Fruit fly (Drosophila melanogaster) whole organism, embryonic: ENCODE data around the gene CG15418.

ENCODE experiments used
- Atf6 ChIP-seq: fragments of 200-800 bp; sonication (Bioruptor generic); IDR thresholded peaks from 2 replicates; pipeline ENCODE4 v1.3.6; 2022; ENCODE audit warnings: missing biosample characterization, missing genetic modification characterization
- Awh ChIP-seq: fragments of 200-800 bp; sonication (Bioruptor generic); IDR thresholded peaks from 2 replicates; pipeline ENCODE4, ENCODE4 v1.3.6; 2022; ENCODE audit warnings: missing biosample characterization, missing genetic modification characterization
- BtbVII ChIP-seq: fragments of 200-800 bp; sonication (Bioruptor generic); optimal IDR thresholded peaks from 3 replicates; lab custom pipeline; 2017; ENCODE audit warnings: missing biosample characterization, mild to moderate bottlenecking, missing genetic modification characterization
- CG1024 ChIP-seq: fragments of 200-800 bp; sonication (Bioruptor generic); IDR thresholded peaks from 2 replicates; pipeline ENCODE4 v1.3.6; 2022; ENCODE audit warnings: missing biosample characterization, missing genetic modification characterization
- CG10565 ChIP-seq: fragments of 200-800 bp; sonication (Bioruptor generic); optimal IDR thresholded peaks from 3 replicates; lab custom pipeline; 2016; ENCODE audit warnings: missing biosample characterization, mild to moderate bottlenecking, missing genetic modification characterization
- CG10959 ChIP-seq: fragments of 200-800 bp; sonication (Bioruptor generic); IDR thresholded peaks from 2 replicates; pipeline ENCODE4 v1.3.6; 2022; ENCODE audit warnings: missing biosample characterization, missing genetic modification characterization
- CG12104 ChIP-seq: fragments of 200-800 bp; sonication (Bioruptor generic); optimal IDR thresholded peaks from 3 replicates; lab custom pipeline; 2016; ENCODE audit warnings: missing biosample characterization, missing genetic modification characterization
- CG12155 ChIP-seq: fragments of 200-800 bp; sonication (Bioruptor generic); optimal IDR thresholded peaks from 3 replicates; lab custom pipeline; 2016; ENCODE audit warnings: missing biosample characterization, missing genetic modification characterization
- CG1602 ChIP-seq: fragments of 200-800 bp; sonication (Bioruptor generic); optimal IDR thresholded peaks from 3 replicates; lab custom pipeline; 2016; ENCODE audit warnings: missing biosample characterization, missing genetic modification characterization
- CG1647 ChIP-seq: fragments of 200-800 bp; sonication (Bioruptor generic); optimal IDR thresholded peaks from 3 replicates; lab custom pipeline; 2016; ENCODE audit warnings: missing biosample characterization, missing genetic modification characterization
- CG17186 ChIP-seq: fragments of 200-800 bp; sonication (Bioruptor generic); optimal IDR thresholded peaks from 3 replicates; lab custom pipeline; 2017; ENCODE audit warnings: missing biosample characterization, missing genetic modification reagents, missing genetic modification characterization
- CG17612 ChIP-seq: fragments of 200-800 bp; sonication (Bioruptor generic); IDR thresholded peaks from 2 replicates; pipeline ENCODE4 v1.3.6; 2022; ENCODE audit warnings: missing biosample characterization, missing genetic modification characterization
- CG3163 ChIP-seq: fragments of 200-800 bp; sonication (Bioruptor generic); optimal IDR thresholded peaks from 3 replicates; lab custom pipeline; 2016; ENCODE audit warnings: missing biosample characterization, missing genetic modification characterization
- CG4282 ChIP-seq: fragments of 200-800 bp; sonication (Bioruptor generic); optimal IDR thresholded peaks from 2 replicates; lab custom pipeline; 2016; ENCODE audit warnings: missing biosample characterization, missing genetic modification characterization
- CG4707 ChIP-seq: fragments of 200-800 bp; sonication (Bioruptor generic); optimal IDR thresholded peaks from 2 replicates; lab custom pipeline; 2018; ENCODE audit warnings: missing biosample characterization, mild to moderate bottlenecking, missing genetic modification characterization, moderate library complexity
- CG7928 ChIP-seq: fragments of 200-800 bp; sonication (Bioruptor generic); optimal IDR thresholded peaks from 2 replicates; lab custom pipeline; 2017; ENCODE audit warnings: missing biosample characterization, mild to moderate bottlenecking, missing genetic modification characterization
- CG9215 ChIP-seq: fragments of 200-800 bp; sonication (Bioruptor generic); IDR thresholded peaks from 2 replicates; pipeline ENCODE4 v1.3.6; 2022; ENCODE audit warnings: missing biosample characterization, missing genetic modification characterization
- CG9797 ChIP-seq: fragments of 200-800 bp; sonication (Bioruptor generic); optimal IDR thresholded peaks from 3 replicates; lab custom pipeline; 2018; ENCODE audit warnings: missing biosample characterization, mild to moderate bottlenecking, missing genetic modification characterization
- CG9876 ChIP-seq: fragments of 200-800 bp; sonication (Bioruptor generic); optimal IDR thresholded peaks from 2 replicates; lab custom pipeline; 2016; ENCODE audit warnings: missing biosample characterization, missing genetic modification characterization
- Chrac-16 ChIP-seq: fragments of 200-800 bp; sonication (Bioruptor generic); optimal IDR thresholded peaks from 3 replicates; lab custom pipeline; 2016; ENCODE audit warnings: missing biosample characterization, missing genetic modification characterization
- Dll ChIP-seq: fragments of 200-800 bp; sonication (Bioruptor generic); IDR thresholded peaks from 4 replicates; pipeline ENCODE4 v1.3.6; 2022; ENCODE audit warnings: missing biosample characterization, missing genetic modification characterization; ENCODE audit not compliant: partially characterized antibody
- Doc2 ChIP-seq: fragments of 200-800 bp; sonication (Bioruptor generic); IDR thresholded peaks from 2 replicates; pipeline ENCODE4 v1.3.6; 2022; ENCODE audit warnings: missing biosample characterization, missing genetic modification characterization
- Fer2 ChIP-seq: fragments of 200-800 bp; sonication (Bioruptor generic); optimal IDR thresholded peaks from 2 replicates; lab custom pipeline; 2018; ENCODE audit warnings: missing biosample characterization, mild to moderate bottlenecking, missing genetic modification characterization, moderate library complexity
- Gsc ChIP-seq: fragments of 200-800 bp; sonication (Bioruptor generic); IDR thresholded peaks from 2 replicates; pipeline ENCODE4 v1.3.6; 2022; ENCODE audit warnings: missing biosample characterization, missing genetic modification characterization
- H15 ChIP-seq: fragments of 200-800 bp; sonication (Bioruptor generic); IDR thresholded peaks from 3 replicates; pipeline ENCODE4 v1.3.6; 2022; ENCODE audit warnings: missing biosample characterization, missing genetic modification characterization
- Kr ChIP-seq: fragments of 200-800 bp; sonication (Bioruptor generic); optimal IDR thresholded peaks from 2 replicates; lab custom pipeline; 2017; ENCODE audit warnings: missing biosample characterization, mild to moderate bottlenecking, missing genetic modification characterization
- PHDP ChIP-seq: fragments of 200-800 bp; sonication (Bioruptor generic); optimal IDR thresholded peaks from 3 replicates; lab custom pipeline; 2018; ENCODE audit warnings: missing biosample characterization, mild to moderate bottlenecking, missing genetic modification characterization, moderate library complexity
- Poxn ChIP-seq: fragments of 200-800 bp; sonication (Bioruptor generic); IDR thresholded peaks from 2 replicates; pipeline ENCODE4 v1.3.6; 2022; ENCODE audit warnings: missing biosample characterization, missing genetic modification characterization
- Rfx ChIP-seq: fragments of 200-800 bp; sonication (Bioruptor generic); IDR thresholded peaks from 2 replicates; pipeline ENCODE4 v1.3.6; 2022; ENCODE audit warnings: missing biosample characterization, missing genetic modification characterization
- Sox102F ChIP-seq: fragments of 200-800 bp; sonication (Bioruptor generic); optimal IDR thresholded peaks from 2 replicates; lab custom pipeline; 2018; ENCODE audit warnings: missing biosample characterization, mild to moderate bottlenecking, missing genetic modification characterization, moderate library complexity
- Stat92E ChIP-seq, 3 experiments: fragments of >200 bp in 2 of 3; fragments of 200-800 bp in 1 of 3; sonication (Bioruptor generic) in 1 of 3; optimal IDR thresholded peaks; 2 replicates each; lab custom pipeline; 2017 to 2019; ENCODE audit warnings: missing biosample characterization in 3 of 3, missing genetic modification characterization in 3 of 3, mild to moderate bottlenecking in 1 of 3, moderate library complexity in 1 of 3
- Taf1 ChIP-seq: fragments of 200-800 bp; sonication (Bioruptor generic); IDR thresholded peaks from 2 replicates; pipeline ENCODE4 v1.3.6; 2022; ENCODE audit warnings: missing biosample characterization, missing genetic modification characterization
- az2 ChIP-seq: fragments of 200-800 bp; sonication (Bioruptor generic); optimal IDR thresholded peaks from 3 replicates; lab custom pipeline; 2016; ENCODE audit warnings: missing biosample characterization, missing genetic modification characterization
- cad ChIP-seq: fragments of >200 bp; optimal IDR thresholded peaks from 2 replicates; lab custom pipeline; 2017; ENCODE audit warnings: missing biosample characterization, missing genetic modification characterization
- cato ChIP-seq: fragments of 200-800 bp; sonication (Bioruptor generic); optimal IDR thresholded peaks from 2 replicates; lab custom pipeline; 2016; ENCODE audit warnings: missing biosample characterization, missing genetic modification characterization, borderline replicate concordance
- chm ChIP-seq: fragments of 200-800 bp; sonication (Bioruptor generic); IDR thresholded peaks from 2 replicates; pipeline ENCODE4 v1.3.6; 2022; ENCODE audit warnings: missing biosample characterization, missing genetic modification characterization
- corto ChIP-seq: fragments of 200-800 bp; sonication (Bioruptor generic); optimal IDR thresholded peaks from 2 replicates; lab custom pipeline; 2016; ENCODE audit warnings: missing biosample characterization, mild to moderate bottlenecking, missing genetic modification characterization, moderate library complexity
- crc ChIP-seq: fragments of 200-800 bp; sonication (Bioruptor generic); optimal IDR thresholded peaks from 2 replicates; lab custom pipeline; 2016; ENCODE audit warnings: missing biosample characterization, missing genetic modification characterization
- inv ChIP-seq: fragments of 200-800 bp; sonication (Bioruptor generic); IDR thresholded peaks from 2 replicates; pipeline ENCODE4 v1.3.6; 2022; ENCODE audit warnings: missing biosample characterization, missing genetic modification characterization; ENCODE audit not compliant: partially characterized antibody
- jumu ChIP-seq: fragments of 200-800 bp; sonication (Bioruptor generic); optimal IDR thresholded peaks from 3 replicates; lab custom pipeline; 2016; ENCODE audit warnings: missing biosample characterization, missing genetic modification characterization
- lov ChIP-seq, 2 experiments: fragments of 200-800 bp in 1 of 2; fragments of >200 bp in 1 of 2; sonication (Bioruptor generic) in 1 of 2; IDR thresholded peaks in 1 of 2; optimal IDR thresholded peaks in 1 of 2; 2 replicates in 1 of 2; 3 replicates in 1 of 2; pipeline versions ENCODE4 v1.3.6 to Lab custom; 2017 to 2022; ENCODE audit warnings: missing biosample characterization in 1 of 2, missing genetic modification characterization in 1 of 2
- maf-S ChIP-seq: fragments of 200-800 bp; sonication (Bioruptor generic); optimal IDR thresholded peaks from 2 replicates; lab custom pipeline; 2016; ENCODE audit warnings: missing biosample characterization, missing genetic modification characterization
- onecut ChIP-seq: fragments of 200-800 bp; sonication (Bioruptor generic); IDR thresholded peaks from 2 replicates; pipeline ENCODE4 v1.3.6; 2022; ENCODE audit warnings: missing biosample characterization, missing genetic modification characterization
- otp ChIP-seq: fragments of 200-800 bp; sonication (Bioruptor generic); IDR thresholded peaks from 3 replicates; pipeline ENCODE4, ENCODE4 v1.3.6; 2022; ENCODE audit warnings: missing biosample characterization, missing genetic modification characterization
- phol ChIP-seq: fragments of 200-800 bp; sonication (Bioruptor generic); optimal IDR thresholded peaks from 3 replicates; lab custom pipeline; 2018; ENCODE audit warnings: missing biosample characterization, mild to moderate bottlenecking, missing genetic modification characterization, moderate library complexity
- pita ChIP-seq: fragments of 200-800 bp; sonication (Bioruptor generic); optimal IDR thresholded peaks from 2 replicates; lab custom pipeline; 2017; ENCODE audit warnings: missing biosample characterization, mild to moderate bottlenecking, missing genetic modification characterization
- prd ChIP-seq, 3 experiments: fragments of >200 bp in 2 of 3; fragments of 200-800 bp in 1 of 3; sonication (Bioruptor generic) in 1 of 3; optimal IDR thresholded peaks in 2 of 3; IDR thresholded peaks in 1 of 3; 2 replicates in 2 of 3; 3 replicates in 1 of 3; pipeline versions ENCODE4 v1.3.6 to Lab custom; 2017 to 2022; ENCODE audit warnings: missing biosample characterization in 1 of 3, missing genetic modification characterization in 1 of 3
- run ChIP-seq: fragments of 200-800 bp; sonication (Bioruptor generic); optimal IDR thresholded peaks from 3 replicates; lab custom pipeline; 2018; ENCODE audit warnings: missing biosample characterization, mild to moderate bottlenecking, missing genetic modification characterization
- stwl ChIP-seq: fragments of 200-800 bp; sonication (Bioruptor generic); optimal IDR thresholded peaks from 3 replicates; lab custom pipeline; 2018; ENCODE audit warnings: missing biosample characterization, mild to moderate bottlenecking, missing genetic modification characterization, moderate library complexity
- vvl ChIP-seq: fragments of 200-800 bp; sonication (Bioruptor generic); IDR thresholded peaks from 2 replicates; pipeline ENCODE4 v1.3.6; 2022; ENCODE audit warnings: missing biosample characterization, missing genetic modification characterization

CG15418 gene

DNA sequence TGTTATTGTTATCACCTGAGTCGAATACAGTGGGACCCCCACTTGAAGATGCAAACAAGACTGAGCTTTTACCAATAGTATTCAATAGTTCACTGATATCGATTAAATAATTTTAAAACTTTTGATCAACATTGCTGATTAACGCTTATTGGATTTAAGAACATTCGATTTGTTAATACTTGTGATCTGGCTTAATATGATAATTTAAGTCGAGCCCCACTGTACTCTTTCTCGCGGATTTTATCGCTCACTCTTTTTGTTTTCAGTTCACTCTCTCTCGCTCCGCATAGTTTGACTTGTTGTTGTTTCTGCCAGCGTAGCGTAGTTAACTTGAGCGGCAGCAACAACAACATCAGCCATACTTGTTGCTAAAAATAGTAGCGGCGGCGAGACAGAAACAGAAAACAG is 34.2 kb upstream of the CG15418 start (continued):
- TF ChIP-seq CG9797 (peak; percentile 64), CG1602 (GFP tag; lab: Kevin White, UChicago) (peak; percentile 96), Chrac-16 (peak; percentile 98), Stat92E (GFP tag; optimal IDR thresholded peaks at IDR 0.05; lab: Kevin White, UChicago) (peak in 1 of 3 experiments; percentile 98), onecut (GFP tag; lab: Robert Waterston, UW) (peak; percentile 96), corto (GFP tag; lab: Kevin White, UChicago) (peak; percentile 98), BtbVII (GFP tag; lab: Kevin White, UChicago) (peak; percentile 98), Dll (no peak; the same call in 3 of the 4 replicates), Sox102F (peak; percentile 99), otp (peak; percentile 97), CG1647 (GFP tag; lab: Kevin White, UChicago) (peak; percentile 96), CG12155 (GFP tag; lab: Kevin White, UChicago) (peak; percentile 98), cad (GFP tag; lab: Kevin White, UChicago) (no peak), chm (GFP tag; lab: Robert Waterston, UW) (peak; percentile 99), CG9876 (peak; percentile 94), jumu (GFP tag; lab: Kevin White, UChicago) (peak; percentile 98), PHDP (tag; lab: Kevin White, UChicago) (peak; percentile 99), CG3163 (GFP tag; lab: Kevin White, UChicago) (peak; percentile 94), CG12104 (GFP tag; lab: Kevin White, UChicago) (peak; percentile 96), CG17186 (GFP tag; lab: Kevin White, UChicago) (peak; percentile 94), stwl (peak; percentile 65), CG1024 (GFP tag; lab: Robert Waterston, UW) (peak; percentile 94), crc (GFP tag; lab: Kevin White, UChicago) (peak; percentile 98), pita (no peak), Poxn (GFP tag; lab: Robert Waterston, UW) (peak; percentile 93), az2 (peak; percentile 98), Fer2 (peak; percentile 97), run (tag; lab: Kevin White, UChicago) (peak; percentile 97), CG10959 (GFP tag; lab: Robert Waterston, UW) (peak; percentile 97), maf-S (GFP tag; lab: Kevin White, UChicago) (peak; percentile 96), phol (tag; lab: Kevin White, UChicago) (peak; percentile 98), Doc2 (GFP tag; lab: Robert Waterston, UW) (peak; percentile 88), CG7928 (GFP tag; lab: Kevin White, UChicago) (peak; percentile 81), Taf1 (GFP tag; lab: Robert Waterston, UW) (peak; percentile 98), Gsc (peak; percentile 89; the same call in 1 of the 2 replicates), H15 (GFP tag; lab: Robert Waterston, UW) (peak; percentile 96), prd (optimal IDR thresholded peaks at IDR 0.05; lab: Kevin White, UChicago) (no peak), prd (GFP tag; IDR thresholded peaks at IDR 0.05; lab: Robert Waterston, UW) (peak; percentile 98), Awh (GFP tag; lab: Robert Waterston, UW) (peak; percentile 98), vvl (peak; percentile 99), CG9215 (GFP tag; lab: Robert Waterston, UW) (peak; percentile 97), CG4282 (GFP tag; lab: Kevin White, UChicago) (peak; percentile 95), cato (GFP tag; lab: Kevin White, UChicago) (peak; percentile 94), CG4707 (peak; percentile 98), lov (optimal IDR thresholded peaks at IDR 0.05; lab: Kevin White, UChicago) (no peak), lov (GFP tag; IDR thresholded peaks at IDR 0.05; lab: Robert Waterston, UW) (peak; percentile 98), inv (no peak), Atf6 (peak; percentile 98), Rfx (GFP tag; lab: Robert Waterston, UW) (peak; percentile 98), Kr (GFP tag; lab: Kevin White, UChicago) (peak; percentile 80), CG10565 (peak; percentile 88), CG17612 (GFP tag; lab: Robert Waterston, UW) (peak; percentile 93)
